Fruit fly (Drosophila melanogaster) whole organism, embryonic: Measurements from ENCODE around the gene Acat2.

ENCODE experiments used
- CG11723 ChIP-seq: fragments of 200-800 bp; sonication (Bioruptor generic); optimal IDR thresholded peaks from 2 replicates; lab custom pipeline; 2017; ENCODE audit warnings: missing biosample characterization, mild to moderate bottlenecking, missing genetic modification characterization
- CG2678 ChIP-seq: fragments of 200-800 bp; sonication (Bioruptor generic); optimal IDR thresholded peaks from 3 replicates; lab custom pipeline; 2019; ENCODE audit warnings: missing biosample characterization, mild to moderate bottlenecking, missing genetic modification characterization, moderate library complexity
- CG7271 ChIP-seq: fragments of 200-800 bp; sonication (Bioruptor generic); optimal IDR thresholded peaks from 2 replicates; lab custom pipeline; 2018; ENCODE audit warnings: missing biosample characterization, mild to moderate bottlenecking, missing genetic modification characterization, moderate library complexity
- bbx ChIP-seq: fragments of 200-800 bp; sonication (Bioruptor generic); IDR thresholded peaks from 2 replicates; pipeline ENCODE4 v1.3.6; 2022; ENCODE audit warnings: missing biosample characterization, missing genetic modification characterization; ENCODE audit not compliant: partially characterized antibody
- crol ChIP-seq: fragments of 200-800 bp; sonication (Bioruptor generic); IDR thresholded peaks from 2 replicates; pipeline ENCODE4 v1.3.6; 2022; ENCODE audit warnings: missing biosample characterization, missing genetic modification characterization
- fru ChIP-seq: fragments of >200 bp; optimal IDR thresholded peaks from 2 replicates; lab custom pipeline; 2017
- her ChIP-seq: fragments of 200-800 bp; sonication (Bioruptor generic); optimal IDR thresholded peaks from 2 replicates; lab custom pipeline; 2016; ENCODE audit warnings: missing biosample characterization, missing genetic modification characterization
- tx ChIP-seq: fragments of 200-800 bp; sonication (Bioruptor generic); optimal IDR thresholded peaks from 2 replicates; lab custom pipeline; 2016; ENCODE audit warnings: missing biosample characterization, missing genetic modification characterization
- vvl ChIP-seq: fragments of 200-800 bp; sonication (Bioruptor generic); IDR thresholded peaks from 2 replicates; pipeline ENCODE4 v1.3.6; 2022; ENCODE audit warnings: missing biosample characterization, missing genetic modification characterization
- zen ChIP-seq: fragments of 200-800 bp; sonication (Bioruptor generic); optimal IDR thresholded peaks from 3 replicates; lab custom pipeline; 2018; ENCODE audit warnings: missing biosample characterization, mild to moderate bottlenecking, missing genetic modification characterization, moderate library complexity

- no peak for TF ChIP-seq bbx (GFP tag; lab: Robert Waterston, UW)
- no peak for TF ChIP-seq CG7271
- no peak for TF ChIP-seq vvl (GFP tag; lab: Robert Waterston, UW)
- no peak for TF ChIP-seq fru (lab: Kevin White, UChicago)
- no peak for TF ChIP-seq her (GFP tag; lab: Kevin White, UChicago)
- no peak for TF ChIP-seq crol (GFP tag; lab: Robert Waterston, UW)
- no peak for TF ChIP-seq CG2678 (tag; lab: Kevin White, UChicago)
- TF ChIP-seq CG11723: no peak
- TF ChIP-seq tx (GFP tag; lab: Kevin White, UChicago): no peak
- no peak for TF ChIP-seq zen (tag; lab: Kevin White, UChicago)
Measured at dm6 chr3L:1305317-1305716, 2.6 kb downstream of the Acat2 start.
